Worm (Caenorhabditis elegans): ENCODE results near the gene rimb-1.

The rimb-1 gene

DNA sequence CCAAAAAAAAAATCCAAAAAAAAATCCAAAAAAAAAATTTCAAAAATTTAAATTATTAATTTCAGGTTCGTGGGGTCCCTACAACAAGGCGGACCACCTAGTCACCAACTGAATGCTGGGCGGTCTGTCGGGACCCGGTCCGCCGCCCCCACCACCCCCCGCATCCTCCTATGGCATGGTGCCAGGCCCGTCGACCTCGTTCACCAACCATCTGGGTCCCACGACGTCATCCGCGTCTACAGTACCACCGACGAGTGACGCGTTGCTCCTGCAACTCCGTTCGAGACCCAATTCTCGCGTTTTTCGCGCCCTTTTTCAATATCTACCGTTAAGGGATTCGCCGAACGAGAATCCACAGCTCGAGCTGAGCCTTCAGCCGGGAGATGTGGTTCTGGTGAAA lies 839 bp downstream of the rimb-1 start:
- no peak for TF ChIP-seq nhr-28 (tag; optimal IDR thresholded peaks at IDR 0.05)
- TF ChIP-seq nhr-90 (tag; optimal IDR thresholded peaks at IDR 0.05; ENCODE audit: poor library complexity): no peak
- TF ChIP-seq ceh-90 (tag; optimal IDR thresholded peaks at IDR 0.05): no peak
- no peak for TF ChIP-seq rnt-1 (tag; optimal IDR thresholded peaks at IDR 0.05)
- TF ChIP-seq mep-1 (tag; optimal IDR thresholded peaks at IDR 0.05): no peak

DNA sequence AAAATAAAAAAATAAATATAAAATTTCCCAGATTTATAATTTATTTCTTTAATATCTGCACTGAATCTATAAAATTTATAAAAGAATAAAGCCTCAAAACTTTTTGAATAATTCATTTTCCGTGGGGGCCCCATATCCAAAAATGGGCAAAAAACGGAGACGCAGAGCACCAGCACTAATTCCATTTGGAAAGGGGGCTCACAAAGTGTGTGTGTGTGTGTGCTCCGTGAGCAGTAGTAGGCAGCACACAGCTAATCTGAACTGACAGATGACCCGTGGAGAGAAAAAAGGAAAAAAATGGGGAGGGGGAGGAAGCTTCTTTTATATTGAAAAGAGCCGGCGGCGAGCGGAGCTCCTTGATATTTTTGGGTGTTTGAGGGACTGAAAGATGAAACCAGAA lies 3.8 kb downstream of the rimb-1 start:
- TF ChIP-seq efl-3 (GFP tag; optimal IDR thresholded peaks at IDR 0.05) (no peak), ceh-63 (GFP tag; optimal IDR thresholded peaks at IDR 0.05) (no peak), isw-1 (GFP tag; IDR thresholded peaks at IDR 0.05) (no peak), unc-98 (GFP tag; IDR thresholded peaks at IDR 0.05) (no peak), mef-2 (tag; optimal IDR thresholded peaks at IDR 0.05) (no peak), lin-13 (GFP tag; optimal IDR thresholded peaks at IDR 0.05) (no peak), dpl-1 (GFP tag; optimal IDR thresholded peaks at IDR 0.05) (peak in 1 of 3 experiments; percentile 19), sptf-1 (tag; optimal IDR thresholded peaks at IDR 0.05) (no peak), snu-23 (GFP tag; optimal IDR thresholded peaks at IDR 0.05) (no peak), jun-1 (tag; optimal IDR thresholded peaks at IDR 0.05) (no peak), efl-1 (optimal IDR thresholded peaks at IDR 0.05) (no peak), efl-1 (GFP tag; optimal IDR thresholded peaks at IDR 0.05 in 1 of 2) (no peak), irx-1 (tag; optimal IDR thresholded peaks at IDR 0.05) (no peak), rnt-1 (tag; optimal IDR thresholded peaks at IDR 0.05) (no peak), lsy-2 (tag; optimal IDR thresholded peaks at IDR 0.05) (peak in 1 of 2 experiments; percentile 12), elt-2 (tag; optimal IDR thresholded peaks at IDR 0.05) (no peak), hpl-2 (GFP tag; optimal IDR thresholded peaks at IDR 0.05) (no peak), lin-14 (GFP tag; optimal IDR thresholded peaks at IDR 0.05) (peak; percentile 72), nhr-12 (tag; optimal IDR thresholded peaks at IDR 0.05) (no peak), nhr-71 (tag; optimal IDR thresholded peaks at IDR 0.05) (peak; percentile 5), hlh-17 (GFP tag; optimal IDR thresholded peaks at IDR 0.05; ENCODE audit: borderline replicate concordance) (no peak), mdl-1 (tag; optimal IDR thresholded peaks at IDR 0.05) (no peak), egl-13 (tag; optimal IDR thresholded peaks at IDR 0.05) (no peak), sup-37 (GFP tag; optimal IDR thresholded peaks at IDR 0.05) (no peak), nhr-47 (tag; optimal IDR thresholded peaks at IDR 0.05) (no peak), lin-35 (GFP tag; optimal IDR thresholded peaks at IDR 0.05) (no peak), vab-15 (tag; optimal IDR thresholded peaks at IDR 0.05) (no peak), blmp-1 (tag; optimal IDR thresholded peaks at IDR 0.05) (no peak), unc-86 (tag; optimal IDR thresholded peaks at IDR 0.05) (peak; percentile 41), grh-1 (GFP tag; IDR thresholded peaks at IDR 0.05) (no peak), ztf-11 (tag; optimal IDR thresholded peaks at IDR 0.05) (no peak), nhr-85 (tag) (no peak), nhr-11 (tag; optimal IDR thresholded peaks at IDR 0.05) (no peak), fkh-10 (GFP tag; optimal IDR thresholded peaks at IDR 0.05) (peak; percentile 58), zip-4 (GFP tag; optimal IDR thresholded peaks at IDR 0.05) (no peak), fkh-4 (tag; optimal IDR thresholded peaks at IDR 0.05; ENCODE audit: borderline replicate concordance) (no peak), nhr-237 (tag; optimal IDR thresholded peaks at IDR 0.05) (no peak), pqm-1 (tag; optimal IDR thresholded peaks at IDR 0.05) (no peak), C34B4.2 (tag; optimal IDR thresholded peaks at IDR 0.05) (no peak), ceh-82 (tag; optimal IDR thresholded peaks at IDR 0.05) (peak in 2 of 3 experiments; percentile 5 to 31), F16B12.6 (tag; optimal IDR thresholded peaks at IDR 0.05) (no peak), nhr-19 (GFP tag; conservative IDR thresholded peaks at IDR 0.05) (no peak), nhr-28 (tag; optimal IDR thresholded peaks at IDR 0.05) (no peak), ces-1 (GFP tag; optimal IDR thresholded peaks at IDR 0.05) (peak; percentile 41), skn-1 (tag; optimal IDR thresholded peaks at IDR 0.05) (no peak), zag-1 (tag; optimal IDR thresholded peaks at IDR 0.05) (no peak), xbp-1 (tag; optimal IDR thresholded peaks at IDR 0.05) (no peak), unc-62 (GFP tag; optimal IDR thresholded peaks at IDR 0.05) (no peak), nhr-20 (tag; optimal IDR thresholded peaks at IDR 0.05) (no peak)

Data from whole organism, L1 larva.